Worm (Caenorhabditis elegans) whole organism, late embryonic: ENCODE measurements around the gene unc-23.

ENCODE experiments used
- C38D4.7 ChIP-seq: fragments of 200-800 bp; sonication (Bioruptor generic); optimal IDR thresholded peaks from 2 replicates; lab custom pipeline; 2018; ENCODE audit warnings: mild to moderate bottlenecking, missing genetic modification characterization, moderate library complexity, missing compliant biosample characterization
- F13H6.1 ChIP-seq: sonication (generic microtip); optimal IDR thresholded peaks from 2 replicates; lab custom pipeline; 2016; ENCODE audit warnings: missing genetic modification characterization, missing compliant biosample characterization
- K02D7.2 ChIP-seq: sonication (generic microtip); optimal IDR thresholded peaks from 2 replicates; lab custom pipeline; 2017; ENCODE audit warnings: mild to moderate bottlenecking, missing genetic modification characterization, missing compliant biosample characterization
- ama-1 ChIP-seq: fragments of 150-350 bp; optimal IDR thresholded peaks from 2 replicates; lab custom pipeline; 2014
- ceh-18 ChIP-seq: sonication (generic microtip); optimal IDR thresholded peaks from 2 replicates; lab custom pipeline; 2016; ENCODE audit warnings: missing genetic modification characterization, missing compliant biosample characterization
- ceh-19 ChIP-seq: fragments of 200-800 bp; sonication (Bioruptor generic); optimal IDR thresholded peaks from 2 replicates; lab custom pipeline; 2018; ENCODE audit warnings: mild to moderate bottlenecking, missing genetic modification characterization, missing compliant biosample characterization
- ceh-2 ChIP-seq: sonication (generic microtip); optimal IDR thresholded peaks from 2 replicates; lab custom pipeline; 2016; ENCODE audit warnings: missing genotype, missing genetic modification characterization, missing compliant biosample characterization
- ceh-22 ChIP-seq: sonication (generic microtip); optimal IDR thresholded peaks from 2 replicates; lab custom pipeline; 2017; ENCODE audit warnings: missing biosample characterization, missing genetic modification characterization
- ceh-30 ChIP-seq: fragments of 150-350 bp; optimal IDR thresholded peaks from 2 replicates; lab custom pipeline; 2014; ENCODE audit warnings: missing biosample characterization, missing genetic modification characterization
- ceh-45 ChIP-seq: fragments of 200-800 bp; sonication (Bioruptor generic); IDR thresholded peaks from 2 replicates; pipeline ENCODE4 v1.3.6; 2022; ENCODE audit warnings: missing genetic modification reagents, missing genetic modification characterization, missing compliant biosample characterization
- ceh-48 ChIP-seq: sonication (generic microtip); optimal IDR thresholded peaks from 2 replicates; lab custom pipeline; 2016; ENCODE audit warnings: missing genetic modification characterization, inconsistent platforms, missing compliant biosample characterization
- ceh-6 ChIP-seq: fragments of 200-800 bp; sonication (Bioruptor generic); optimal IDR thresholded peaks from 2 replicates; lab custom pipeline; 2018; ENCODE audit warnings: mild to moderate bottlenecking, missing genetic modification characterization, missing compliant biosample characterization
- dve-1 ChIP-seq: sonication (generic microtip); optimal IDR thresholded peaks from 2 replicates; lab custom pipeline; 2017; ENCODE audit warnings: antibody characterized with exemption, mild to moderate bottlenecking, missing genetic modification characterization, missing compliant biosample characterization
- elt-4 ChIP-seq: sonication (generic microtip); optimal IDR thresholded peaks from 2 replicates; lab custom pipeline; 2016; ENCODE audit warnings: missing genetic modification characterization, missing compliant biosample characterization
- fax-1 ChIP-seq: sonication (generic microtip); optimal IDR thresholded peaks from 2 replicates; lab custom pipeline; 2016; ENCODE audit warnings: missing genotype, missing genetic modification characterization, missing compliant biosample characterization
- fkh-10 ChIP-seq: fragments of 150-350 bp; optimal IDR thresholded peaks from 2 replicates; lab custom pipeline; 2014; ENCODE audit warnings: missing biosample characterization, missing genetic modification reagents, missing genetic modification characterization
- fkh-6 ChIP-seq: sonication (generic microtip); optimal IDR thresholded peaks from 2 replicates; lab custom pipeline; 2016; ENCODE audit warnings: missing genetic modification characterization, missing compliant biosample characterization
- hlh-13 ChIP-seq: fragments of 200-800 bp; sonication (Bioruptor generic); optimal IDR thresholded peaks from 2 replicates; lab custom pipeline; 2018; ENCODE audit warnings: mild to moderate bottlenecking, missing genetic modification characterization, missing compliant biosample characterization
- hlh-8 ChIP-seq: sonication (generic microtip); optimal IDR thresholded peaks from 2 replicates; lab custom pipeline; 2016; ENCODE audit warnings: missing genotype, missing genetic modification characterization, missing compliant biosample characterization
- lim-6 ChIP-seq: sonication (generic microtip); optimal IDR thresholded peaks from 2 replicates; lab custom pipeline; 2016; ENCODE audit warnings: missing genetic modification characterization, missing compliant biosample characterization
- lin-11 ChIP-seq: fragments of 200-800 bp; sonication (Bioruptor generic); optimal IDR thresholded peaks from 2 replicates; lab custom pipeline; 2018; ENCODE audit warnings: mild to moderate bottlenecking, missing genetic modification characterization, missing compliant biosample characterization
- nfya-1 ChIP-seq: sonication (generic microtip); optimal IDR thresholded peaks from 2 replicates; lab custom pipeline; 2017; ENCODE audit warnings: missing genetic modification characterization, mild to moderate bottlenecking, missing compliant biosample characterization, antibody characterized with exemption, moderate library complexity
- nhr-232 ChIP-seq: sonication (generic microtip); optimal IDR thresholded peaks from 2 replicates; lab custom pipeline; 2016; ENCODE audit warnings: missing genetic modification characterization, missing compliant biosample characterization
- odd-2 ChIP-seq: sonication (generic microtip); optimal IDR thresholded peaks from 2 replicates; lab custom pipeline; 2017; ENCODE audit warnings: antibody characterized with exemption, mild to moderate bottlenecking, missing genetic modification characterization, missing compliant biosample characterization
- pag-3 ChIP-seq: sonication (generic microtip); optimal IDR thresholded peaks from 2 replicates; lab custom pipeline; 2016; ENCODE audit warnings: missing compliant biosample characterization, missing genetic modification characterization, borderline replicate concordance
- pat-9 ChIP-seq: fragments of 200-800 bp; sonication (Bioruptor generic); optimal IDR thresholded peaks from 2 replicates; lab custom pipeline; 2018; ENCODE audit warnings: mild to moderate bottlenecking, missing genetic modification characterization, moderate library complexity, missing compliant biosample characterization
- pax-1 ChIP-seq: fragments of 150-350 bp; optimal IDR thresholded peaks from 2 replicates; lab custom pipeline; 2014; ENCODE audit warnings: missing biosample characterization, missing genetic modification characterization
- pha-2 ChIP-seq: sonication (generic microtip); optimal IDR thresholded peaks from 2 replicates; lab custom pipeline; 2017; ENCODE audit warnings: mild to moderate bottlenecking, missing genetic modification characterization, missing compliant biosample characterization
- pha-4 ChIP-seq: fragments of 150-350 bp; optimal IDR thresholded peaks from 2 replicates; lab custom pipeline; 2018; ENCODE audit warnings: missing biosample characterization, missing genetic modification reagents, missing genetic modification characterization
- pros-1 ChIP-seq: fragments of 150-350 bp; optimal IDR thresholded peaks from 2 replicates; lab custom pipeline; 2014; ENCODE audit warnings: missing biosample characterization, missing genetic modification reagents, missing genetic modification characterization
- ttx-3 ChIP-seq: sonication (generic microtip); optimal IDR thresholded peaks from 2 replicates; lab custom pipeline; 2016; ENCODE audit warnings: missing genetic modification reagents, missing genetic modification characterization, missing compliant biosample characterization
- unc-42 ChIP-seq: sonication (generic microtip); optimal IDR thresholded peaks from 2 replicates; lab custom pipeline; 2016; ENCODE audit warnings: missing genotype, missing genetic modification characterization, missing compliant biosample characterization
- unc-55 ChIP-seq: sonication (generic microtip); optimal IDR thresholded peaks from 2 replicates; lab custom pipeline; 2017; ENCODE audit warnings: missing biosample characterization, missing genetic modification reagents, missing genetic modification characterization
- ztf-16 ChIP-seq: sonication (generic microtip); optimal IDR thresholded peaks from 2 replicates; lab custom pipeline; 2017; ENCODE audit warnings: missing genetic modification characterization, missing compliant biosample characterization

The unc-23 gene

DNA sequence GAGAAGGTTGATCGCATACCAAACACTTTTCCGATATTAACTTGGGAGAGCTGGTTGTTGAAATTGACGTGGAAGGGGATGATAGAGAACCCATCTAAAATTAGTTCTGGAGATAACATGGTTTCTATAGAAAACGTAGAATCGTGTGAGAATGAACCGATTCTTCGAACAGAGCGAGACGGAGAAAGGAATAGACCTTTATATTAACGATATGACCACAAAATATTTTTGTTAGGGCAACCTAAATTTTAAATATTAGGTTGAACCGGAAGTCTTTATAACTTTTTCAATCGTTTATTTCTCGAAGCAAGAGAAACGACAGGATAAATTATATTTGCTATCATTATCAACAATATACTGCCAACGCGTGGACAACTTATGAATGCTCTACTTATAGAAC is 29.9 kb downstream of the unc-23 start, which contains the start of gene nhr-219:
Gene nhr-219, minus strand, starts transcription at position 101 of the 400 bp plus-strand sequence.
- TF ChIP-seq ceh-48 (tag; lab: Kevin White, UChicago) (no peak), odd-2 (no peak), elt-4 (tag; lab: Kevin White, UChicago) (no peak), fax-1 (tag; lab: Kevin White, UChicago) (no peak), pha-2 (no peak), pag-3 (tag; lab: Kevin White, UChicago) (no peak), ceh-2 (tag; lab: Kevin White, UChicago) (no peak), ztf-16 (tag; lab: Kevin White, UChicago) (no peak), ceh-22 (tag; lab: Kevin White, UChicago) (no peak), ceh-45 (no peak), K02D7.2 (tag; lab: Kevin White, UChicago) (no peak), C38D4.7 (no peak), pros-1 (tag; lab: Kevin White, UChicago) (no peak), unc-55 (GFP tag; lab: Kevin White, UChicago) (no peak), fkh-10 (GFP tag; lab: Kevin White, UChicago) (no peak), pha-4 (tag; lab: Kevin White, UChicago) (no peak), ceh-18 (tag; lab: Kevin White, UChicago) (no peak), ceh-30 (tag; lab: Kevin White, UChicago) (no peak)

DNA sequence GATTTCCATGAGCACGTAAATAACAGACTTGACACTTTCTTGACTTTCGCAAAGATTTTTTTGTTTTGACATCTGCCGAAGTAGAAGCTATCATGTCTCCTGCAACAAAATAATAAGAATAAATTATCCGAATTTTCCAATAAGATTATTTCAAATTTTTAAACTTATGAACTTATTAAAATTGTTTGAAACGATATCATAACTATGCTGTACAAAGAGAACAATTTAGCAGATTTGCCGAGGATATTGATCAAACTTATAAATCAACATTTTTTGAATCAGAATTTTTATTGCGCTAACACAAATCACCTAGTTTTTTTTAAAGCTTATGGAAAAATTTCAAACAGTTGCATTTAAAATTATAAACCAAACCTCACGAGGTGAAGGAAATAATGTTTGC is 36.1 kb downstream of the unc-23 start, which contains the start of gene nhr-195:
Gene nhr-195, minus strand, starts transcription at position 101 of the 400 bp plus-strand sequence.
- TF ChIP-seq fkh-6 (tag; lab: Kevin White, UChicago) (no peak), hlh-13 (no peak), ceh-19 (GFP tag; lab: Kevin White, UChicago) (no peak), ama-1 (lab: Kevin White, UChicago) (no peak), nhr-232 (tag; lab: Kevin White, UChicago) (no peak), F13H6.1 (tag; lab: Kevin White, UChicago) (no peak)

DNA sequence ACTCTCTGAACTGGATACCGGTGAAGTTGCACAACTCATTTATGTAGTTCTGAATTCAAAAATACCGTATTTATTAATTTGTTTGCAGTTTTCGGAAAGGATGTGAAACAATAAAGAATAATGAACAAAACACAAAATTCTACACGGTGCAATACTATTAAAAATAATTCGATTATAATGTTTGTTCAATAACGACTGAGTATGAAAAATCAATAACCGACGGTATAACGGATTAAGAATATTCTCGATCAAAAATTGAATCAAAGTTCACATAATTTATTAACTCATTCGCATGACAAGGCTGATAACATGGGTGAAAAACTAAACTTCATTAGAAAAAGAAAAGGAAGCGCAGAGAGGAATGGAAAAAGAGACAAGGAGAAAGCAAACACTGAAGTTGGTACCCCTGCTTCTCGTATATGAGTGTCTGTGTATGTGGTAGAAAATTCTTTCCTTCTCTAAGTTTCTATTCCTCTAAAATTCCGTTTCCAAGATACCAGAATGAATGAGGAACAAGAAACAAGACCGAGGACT is 38.8 kb downstream of the unc-23 start, which contains the start of gene nhr-143:
Gene nhr-143, minus strand, starts transcription at position 51 of the 534 bp plus-strand sequence.
- TF ChIP-seq nfya-1 (tag; lab: Kevin White, UChicago): no peak
- no peak for TF ChIP-seq ttx-3 (tag; lab: Kevin White, UChicago)

DNA sequence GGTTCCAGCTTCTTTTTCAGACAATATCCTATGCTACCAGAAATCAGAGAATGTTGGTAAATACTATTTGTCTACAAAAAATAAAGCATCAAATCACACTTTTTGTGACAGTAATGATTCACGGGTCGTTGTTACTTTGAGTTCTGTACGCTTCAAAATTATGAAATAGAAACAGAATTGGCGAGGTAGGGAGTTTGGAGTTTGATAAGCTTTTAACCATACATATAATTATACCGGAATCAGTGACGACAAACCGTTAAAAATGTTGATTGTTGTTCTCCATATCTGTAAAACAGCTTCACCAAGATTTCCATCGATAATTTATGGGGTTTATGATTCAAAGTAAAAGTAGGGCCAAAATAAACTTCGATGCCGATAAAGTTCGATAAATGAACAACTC is 41.7 kb downstream of the unc-23 start:
- no peak for TF ChIP-seq elt-4 (tag; lab: Kevin White, UChicago)
- no peak for TF ChIP-seq dve-1
- TF ChIP-seq ceh-30 (tag; lab: Kevin White, UChicago): no peak
- TF ChIP-seq unc-42: no peak
- TF ChIP-seq ceh-48 (tag; lab: Kevin White, UChicago): no peak
- TF ChIP-seq nhr-232 (tag; lab: Kevin White, UChicago): no peak
- TF ChIP-seq fkh-6 (tag; lab: Kevin White, UChicago): no peak
- TF ChIP-seq ceh-6: no peak

DNA sequence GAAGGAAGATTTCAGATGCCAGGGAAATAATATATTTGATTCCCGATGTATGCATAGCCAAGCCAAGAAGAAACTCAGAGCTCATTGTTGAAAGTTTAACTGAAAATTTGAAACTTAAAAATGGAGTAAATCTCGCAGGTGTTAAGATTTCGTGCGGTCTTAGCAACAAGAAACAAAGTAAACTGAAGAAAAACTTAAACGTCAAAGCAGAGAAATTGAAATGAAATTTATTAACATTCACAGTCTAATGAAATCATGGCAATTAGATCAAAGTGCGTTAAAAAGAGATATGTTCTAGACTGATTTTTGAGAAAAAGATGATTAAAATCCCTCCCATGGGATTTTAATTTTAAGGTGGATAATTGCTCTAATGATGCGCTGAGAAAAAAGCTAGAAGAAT is 44.7 kb downstream of the unc-23 start, which contains the start of gene str-84:
Gene str-84, minus strand, starts transcription at position 101 of the 400 bp plus-strand sequence.
- TF ChIP-seq K02D7.2 (tag; lab: Kevin White, UChicago) (no peak), pat-9 (tag; lab: Kevin White, UChicago) (no peak), hlh-8 (tag; lab: Kevin White, UChicago) (no peak), ceh-22 (tag; lab: Kevin White, UChicago) (no peak)

DNA sequence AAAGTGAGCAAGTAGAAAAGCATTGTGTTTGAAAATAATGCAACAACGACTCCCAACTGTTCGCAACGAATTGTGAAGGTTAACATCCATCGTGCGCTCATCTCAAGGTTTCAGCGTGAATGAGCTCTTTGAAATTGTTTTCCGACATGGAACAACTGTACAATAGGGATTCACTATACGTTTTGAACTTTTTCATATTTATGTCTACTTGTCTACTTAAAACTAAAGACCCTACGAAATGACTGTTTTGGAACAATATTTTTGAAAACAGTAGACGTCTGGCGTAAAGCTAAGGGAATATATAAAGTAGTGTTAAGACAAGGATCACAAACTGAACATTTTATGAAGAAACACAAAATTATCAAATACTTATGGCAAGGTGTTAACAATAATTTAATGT is 47.4 kb downstream of the unc-23 start, which contains the start of gene str-86:
Gene str-86, minus strand, starts transcription at position 101 of the 400 bp plus-strand sequence.
- no peak for TF ChIP-seq pha-2
- no peak for TF ChIP-seq lim-6 (tag; lab: Kevin White, UChicago)
- TF ChIP-seq pax-1 (tag; lab: Kevin White, UChicago): no peak
- TF ChIP-seq lin-11 (tag; lab: Kevin White, UChicago): no peak
- TF ChIP-seq F13H6.1 (tag; lab: Kevin White, UChicago): no peak
- no peak for TF ChIP-seq nfya-1 (tag; lab: Kevin White, UChicago)
